Fruit fly (Drosophila melanogaster): ENCODE measurements around the gene GlyRS.

The GlyRS gene

DNA sequence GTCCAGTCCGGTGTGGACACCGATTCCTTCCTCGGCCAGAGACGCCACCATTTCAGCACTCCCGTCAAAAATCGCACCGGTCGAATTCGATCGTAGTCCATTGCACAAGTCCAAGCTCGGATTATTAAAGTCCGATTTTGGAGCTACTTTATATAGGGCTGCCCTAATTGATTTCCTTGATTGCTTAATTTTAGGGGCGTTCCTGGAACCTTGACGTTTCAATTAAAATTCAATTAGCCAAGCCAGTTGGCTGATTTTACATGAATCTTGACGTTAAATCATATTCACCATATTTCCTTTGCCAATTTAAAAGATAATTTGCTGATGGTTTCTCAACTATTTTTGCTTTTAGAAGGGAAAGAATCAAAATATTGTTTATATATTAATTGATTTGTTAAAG lies 16.6 kb upstream of the GlyRS start, which contains the start of gene Or71a:
Gene Or71a (minus strand): TSS at position 101 of the 400 bp plus-strand sequence.
- TF ChIP-seq CTCF (optimal IDR thresholded peaks at IDR 0.05), result no peak
- TF ChIP-seq CG8478 (optimal IDR thresholded peaks at IDR 0.05), result no peak

DNA sequence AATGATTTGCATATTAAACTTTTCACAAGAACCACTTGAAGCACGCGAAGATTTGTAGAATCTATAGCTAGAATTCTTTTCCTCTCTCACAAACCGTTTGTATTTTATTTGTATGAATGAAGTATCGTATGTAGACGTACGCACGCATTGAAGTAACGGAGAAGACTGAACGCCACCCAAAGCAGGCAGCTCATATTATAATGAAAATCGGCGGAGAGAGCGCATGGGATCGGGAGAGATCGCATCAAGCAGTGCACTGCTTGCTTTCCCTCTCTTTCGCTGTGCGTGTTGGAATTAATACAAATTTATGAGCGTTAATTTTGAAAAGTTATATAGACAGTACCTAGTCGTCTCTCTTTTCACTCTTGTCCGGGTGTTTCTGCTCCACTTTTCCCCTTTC lies 15.7 kb upstream of the GlyRS start:
- TF ChIP-seq CG8478 (optimal IDR thresholded peaks at IDR 0.05) (no peak), CTCF (optimal IDR thresholded peaks at IDR 0.05) (peak; percentile 7 to 11)

DNA sequence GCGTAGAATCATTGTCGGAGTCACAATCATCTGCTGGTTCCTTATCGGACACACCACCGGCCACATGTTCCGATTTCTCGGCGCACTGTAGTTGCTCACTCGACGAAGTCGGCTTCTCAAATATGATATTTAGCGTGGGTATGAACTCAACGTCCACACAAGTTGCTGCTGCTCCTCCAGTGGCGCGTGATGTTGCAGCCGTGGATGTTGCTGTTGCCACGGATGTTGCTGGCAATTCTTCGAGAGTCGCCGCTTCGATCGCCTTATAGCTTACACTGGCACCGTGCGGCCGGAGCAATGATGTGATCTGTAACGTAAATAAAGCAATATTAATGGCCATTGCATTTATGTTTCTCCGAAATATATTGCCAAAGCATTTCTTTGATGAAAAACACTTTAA lies 10.7 kb upstream of the GlyRS start:
- TF ChIP-seq CG8478 (optimal IDR thresholded peaks at IDR 0.05) (no peak), CTCF (optimal IDR thresholded peaks at IDR 0.05) (no peak)

DNA sequence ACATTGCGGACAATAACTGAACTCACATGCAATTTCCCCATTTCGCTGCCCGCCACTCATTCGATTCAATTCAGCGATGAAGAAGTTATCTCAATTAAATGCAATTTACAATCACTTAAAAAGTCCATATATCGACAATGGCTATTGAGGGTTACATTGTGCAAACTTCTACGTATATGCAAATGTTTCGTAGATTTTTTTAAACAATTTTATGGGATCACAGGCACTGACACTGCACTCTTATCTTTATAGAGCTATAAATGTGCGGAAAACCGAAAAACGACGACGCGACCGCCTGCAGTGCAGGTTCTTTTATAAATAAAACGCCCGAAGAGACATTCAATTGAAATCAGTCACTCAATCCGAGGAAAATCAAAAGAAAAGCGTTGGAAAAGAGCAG lies 6.7 kb upstream of the GlyRS start:
- TF ChIP-seq CG8478 (optimal IDR thresholded peaks at IDR 0.05) (no peak), CTCF (optimal IDR thresholded peaks at IDR 0.05) (no peak)

DNA sequence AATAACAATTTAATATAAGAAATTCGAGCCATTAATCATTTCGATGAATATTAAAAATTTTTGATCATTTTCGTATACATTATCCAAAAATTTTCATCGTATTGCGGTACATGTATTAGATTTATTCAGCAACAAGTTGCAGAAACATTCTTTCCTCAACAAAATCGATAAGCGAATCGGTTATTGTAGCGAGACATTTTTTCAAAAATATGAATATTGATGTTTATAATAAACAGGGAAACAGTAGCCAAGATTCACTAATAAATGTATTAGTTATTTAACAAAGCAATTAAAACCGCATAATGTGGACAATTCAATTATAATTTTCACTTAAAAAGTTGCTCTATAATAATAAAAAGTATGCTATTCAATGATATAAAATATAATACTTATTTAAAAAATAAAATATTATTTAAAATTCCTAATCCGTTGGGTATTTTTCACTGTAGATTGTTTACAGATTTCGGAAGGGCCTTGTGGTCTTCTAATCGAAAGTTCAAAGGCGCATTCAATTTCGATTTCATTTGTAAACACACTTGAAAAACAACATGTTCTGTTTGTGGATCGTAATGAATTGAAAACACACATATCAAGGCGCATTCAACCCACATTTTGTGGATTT lies 5.7 kb upstream of the GlyRS start:
- TF ChIP-seq CG8478 (optimal IDR thresholded peaks at IDR 0.05), result no peak
- TF ChIP-seq CTCF (optimal IDR thresholded peaks at IDR 0.05), result no peak

DNA sequence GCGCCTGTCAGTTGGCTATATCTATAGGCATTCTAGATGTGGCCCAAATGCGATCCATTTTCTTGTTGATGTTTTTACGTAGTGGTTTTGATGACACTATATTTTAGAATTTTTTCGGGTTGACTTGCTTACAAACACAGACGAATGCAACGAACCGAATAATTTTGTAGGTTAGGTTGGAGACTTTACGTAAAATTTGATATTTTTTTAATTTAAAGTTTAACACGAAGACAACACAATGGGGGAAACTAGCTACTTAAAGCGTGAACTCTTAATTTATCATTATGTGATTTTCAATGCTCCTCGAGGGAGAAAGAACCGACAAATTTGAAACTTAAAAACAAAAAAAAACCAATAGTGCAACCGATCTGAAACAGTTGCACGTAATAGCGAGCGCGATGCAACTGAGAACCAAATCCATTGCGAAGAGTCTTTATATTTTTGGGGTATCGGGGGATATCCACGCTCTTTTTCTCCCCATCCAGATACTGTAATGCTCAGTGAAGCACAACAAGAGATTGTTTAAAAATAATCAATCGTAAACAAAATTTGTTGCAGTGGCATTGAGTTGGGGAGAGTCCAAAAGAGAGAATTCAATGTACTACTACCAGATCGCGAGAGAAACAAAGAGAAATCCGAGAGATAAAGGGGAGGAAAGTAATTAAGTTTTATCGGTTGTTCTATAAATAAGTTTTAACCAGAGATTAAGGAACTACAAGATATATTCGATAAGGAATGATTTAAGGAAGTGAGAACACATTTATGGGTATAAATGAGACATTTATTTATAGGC lies 4.9 kb upstream of the GlyRS start:
- TF ChIP-seq CTCF (optimal IDR thresholded peaks at IDR 0.05), result no peak
- no peak for TF ChIP-seq CG8478 (optimal IDR thresholded peaks at IDR 0.05)

DNA sequence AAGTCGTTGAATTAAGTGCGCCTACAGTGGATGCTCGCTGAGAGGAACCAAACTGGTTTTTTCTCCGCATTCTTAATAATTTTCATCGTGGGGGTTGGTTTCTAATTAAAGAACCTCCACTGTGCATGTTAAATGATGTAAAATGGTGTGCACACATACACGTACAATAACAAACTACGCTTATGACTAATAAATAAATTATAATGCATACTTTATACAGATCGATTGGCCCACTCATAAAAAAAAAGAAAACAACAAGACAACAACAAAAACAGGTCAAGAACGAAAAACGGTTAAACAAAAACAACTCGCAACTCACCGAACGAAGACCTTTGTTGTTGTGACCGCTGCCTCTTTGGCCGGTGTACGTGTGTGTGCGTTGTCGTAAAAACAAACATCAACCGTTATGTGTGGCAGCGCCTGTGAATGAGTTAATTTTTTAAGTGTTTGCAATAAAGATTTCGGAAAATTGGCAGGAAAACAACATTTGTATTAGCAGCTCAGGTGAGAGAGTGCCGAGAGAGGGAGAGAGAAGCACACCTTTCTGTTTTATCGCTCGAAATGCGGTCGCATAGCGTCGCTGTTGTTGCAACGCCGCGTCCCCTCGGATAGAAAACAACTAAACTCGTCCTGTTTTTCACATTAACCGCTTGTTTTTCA lies 883 bp upstream of the GlyRS start:
- no peak for TF ChIP-seq CTCF (optimal IDR thresholded peaks at IDR 0.05)
- TF ChIP-seq CG8478 (optimal IDR thresholded peaks at IDR 0.05), result no peak

DNA sequence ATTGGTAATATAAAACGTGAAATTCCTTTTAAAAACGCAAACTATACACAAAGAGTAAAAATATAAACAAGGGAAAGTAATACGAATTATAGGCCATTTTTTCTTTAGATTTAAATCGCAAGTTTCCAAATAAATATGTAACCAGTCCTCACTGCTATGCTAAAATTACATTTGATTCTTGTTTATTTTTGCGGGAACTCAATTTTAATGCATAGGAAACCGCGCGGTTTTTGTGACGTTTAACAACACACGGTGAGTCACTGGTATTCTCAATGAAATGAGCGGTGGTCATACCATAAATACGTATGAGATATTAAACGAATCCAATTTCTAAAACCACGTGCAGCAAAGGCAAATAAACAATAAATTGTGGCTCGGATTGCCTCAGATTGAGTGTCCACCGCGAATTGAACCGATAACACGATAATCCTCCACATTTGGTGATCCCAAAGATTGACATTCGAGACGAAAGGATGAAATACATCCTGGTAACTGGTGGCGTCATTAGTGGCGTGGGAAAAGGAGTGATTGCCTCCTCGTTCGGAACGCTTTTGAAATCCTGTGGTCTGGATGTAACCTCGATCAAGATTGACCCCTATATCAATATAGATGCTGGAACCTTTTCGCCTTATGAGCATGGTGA lies 3.1 kb downstream of the GlyRS start, which contains the start of gene Ctps:
Gene Ctps (plus strand): TSS at position 37 of the 643 bp plus-strand sequence.
- TF ChIP-seq CTCF (optimal IDR thresholded peaks at IDR 0.05) (no peak), CG8478 (optimal IDR thresholded peaks at IDR 0.05) (no peak)

DNA sequence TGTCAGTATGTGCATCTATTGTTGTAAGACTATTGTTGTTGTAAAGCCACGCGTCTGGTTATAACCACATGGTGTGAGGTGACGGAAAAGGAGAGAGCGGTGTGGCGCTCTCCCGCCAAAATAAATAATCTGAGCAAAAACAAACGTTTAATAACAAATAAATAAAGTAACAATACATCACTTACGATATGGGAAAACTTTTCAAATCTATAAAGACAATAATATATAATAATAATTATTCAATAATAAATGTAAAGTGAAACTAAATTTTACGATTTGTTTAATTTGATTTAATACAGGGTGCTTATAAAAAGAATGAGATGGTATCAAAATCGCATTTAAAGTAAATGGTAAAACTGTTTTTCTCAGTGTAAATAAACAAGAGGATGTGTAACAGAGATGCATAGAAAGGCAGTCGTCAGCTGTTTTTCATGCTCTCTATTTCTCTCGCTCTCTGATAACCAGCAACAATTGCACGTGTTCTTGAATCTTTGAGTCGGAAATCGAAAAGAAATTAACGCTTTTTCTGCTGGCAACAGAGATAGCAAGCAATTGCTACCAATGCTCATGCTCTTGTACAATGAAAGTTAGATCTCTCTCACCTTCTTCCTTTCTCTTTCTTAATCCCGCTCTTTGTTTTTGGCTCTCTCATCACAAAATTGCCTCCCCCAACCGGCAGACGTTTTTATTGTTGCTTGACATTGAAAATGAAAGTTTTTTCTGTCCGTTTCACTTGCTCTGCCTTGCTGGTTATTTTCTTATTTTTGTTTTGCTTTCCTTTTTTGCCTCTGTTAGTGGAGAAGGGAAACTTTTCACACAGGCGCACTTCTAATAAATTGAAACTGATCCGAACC lies 3.9 kb downstream of the GlyRS start:
- TF ChIP-seq CG8478 (optimal IDR thresholded peaks at IDR 0.05) (no peak), CTCF (optimal IDR thresholded peaks at IDR 0.05) (no peak)

DNA sequence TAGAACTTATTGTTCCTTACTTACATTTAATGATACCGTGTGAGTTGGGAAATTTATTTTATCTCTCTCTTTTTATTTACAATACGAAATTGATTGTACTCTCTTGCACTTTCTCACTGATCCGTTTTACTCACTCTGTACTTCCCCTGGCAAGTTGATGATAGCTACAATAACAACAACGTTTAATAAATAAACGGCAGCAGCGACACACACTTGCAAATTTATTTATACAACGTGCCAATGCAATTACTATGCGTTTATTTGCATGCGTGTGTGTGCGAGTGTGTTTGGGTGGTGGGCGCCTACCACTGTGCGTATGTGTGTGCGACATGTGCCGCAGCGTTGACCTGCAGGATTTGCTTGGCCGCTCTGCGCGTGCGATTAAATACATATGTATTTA lies 4.6 kb downstream of the GlyRS start:
- no peak for TF ChIP-seq CG8478 (optimal IDR thresholded peaks at IDR 0.05)
- TF ChIP-seq CTCF (optimal IDR thresholded peaks at IDR 0.05), result no peak

DNA sequence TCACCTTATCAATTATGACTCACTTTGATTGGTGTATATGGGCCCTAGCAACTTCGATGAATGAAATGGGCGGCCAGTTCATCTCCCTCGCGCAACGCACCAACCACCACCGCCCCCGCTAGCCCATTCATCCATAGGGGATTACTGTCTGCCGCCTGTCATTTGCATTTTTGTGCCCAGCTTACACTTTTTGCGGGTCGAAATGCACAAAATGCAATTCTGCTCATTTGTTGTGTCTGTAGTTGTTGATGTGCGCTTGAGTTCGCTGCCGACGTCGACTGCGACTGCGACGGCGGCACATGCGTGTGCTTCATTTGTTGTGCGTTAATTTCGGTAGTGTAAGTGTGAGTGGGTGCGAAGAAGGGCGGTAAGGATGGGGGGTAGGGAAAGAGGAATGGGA lies 6.0 kb downstream of the GlyRS start:
- TF ChIP-seq CG8478 (optimal IDR thresholded peaks at IDR 0.05), result no peak
- no peak for TF ChIP-seq CTCF (optimal IDR thresholded peaks at IDR 0.05)

DNA sequence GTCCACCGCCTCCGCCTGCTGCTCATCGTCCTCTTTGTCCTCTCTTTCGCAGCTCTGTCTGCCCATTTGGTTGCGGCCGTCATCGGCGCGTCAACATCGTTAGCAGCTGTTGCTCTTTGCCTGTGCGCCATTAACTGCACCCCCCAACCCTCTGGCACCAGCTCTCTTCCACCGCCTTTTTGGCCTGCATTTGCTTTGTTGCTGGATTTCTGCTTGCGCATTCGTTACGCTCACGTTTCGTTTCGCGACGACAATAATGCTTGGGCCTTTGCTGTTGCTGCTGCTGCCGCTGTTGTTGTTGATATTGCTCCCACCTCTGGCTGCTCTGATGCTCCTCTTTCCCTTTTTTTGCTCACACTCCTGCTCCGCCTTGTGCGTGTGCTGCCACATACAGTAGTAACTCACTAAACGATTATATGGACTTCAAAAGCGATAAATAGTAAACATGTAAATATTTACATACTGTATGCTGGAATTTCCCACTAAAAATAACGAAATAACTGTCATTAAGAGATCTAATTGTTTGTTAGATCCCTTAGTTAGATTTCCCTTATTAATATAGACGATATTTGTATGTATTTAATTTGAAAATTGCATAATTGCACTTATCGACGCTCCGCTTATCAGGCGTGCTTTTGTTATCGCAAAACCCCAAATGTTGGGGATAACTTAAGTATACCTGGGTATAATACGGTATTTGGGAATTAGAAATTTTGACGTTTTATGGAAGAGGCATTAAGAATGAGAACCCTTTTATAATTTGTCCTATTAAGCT lies 6.9 kb downstream of the GlyRS start:
- TF ChIP-seq CTCF (optimal IDR thresholded peaks at IDR 0.05), result no peak
- no peak for TF ChIP-seq CG8478 (optimal IDR thresholded peaks at IDR 0.05)

DNA sequence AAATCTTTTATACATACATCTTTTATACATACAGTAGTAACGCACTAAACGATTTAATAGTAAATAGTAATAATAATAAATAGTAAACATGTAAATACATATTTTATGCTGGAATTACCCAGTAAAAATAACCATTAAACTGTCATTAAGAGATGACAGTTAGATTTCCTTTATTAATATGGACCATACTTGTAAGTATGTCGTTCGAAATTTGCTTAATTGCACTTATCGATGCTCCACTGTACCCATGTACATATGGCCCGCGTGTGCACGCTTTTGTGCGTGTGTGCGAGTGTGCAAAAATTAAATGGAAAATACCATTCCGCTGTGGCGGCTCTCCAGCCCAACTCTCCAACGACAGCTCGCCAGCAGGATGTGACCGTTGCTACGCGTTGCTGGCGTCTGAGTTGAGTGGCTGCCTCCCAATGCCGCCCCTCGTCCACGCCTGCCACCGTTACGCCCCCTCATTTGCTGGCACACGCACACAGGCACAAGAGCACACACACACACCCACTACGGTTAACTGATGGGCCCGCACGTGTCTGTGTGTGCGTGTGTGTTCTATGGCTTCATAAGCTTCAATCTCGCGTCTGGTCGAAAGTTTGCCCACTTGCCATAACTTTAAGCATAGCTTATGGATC lies 7.8 kb downstream of the GlyRS start:
- TF ChIP-seq CG8478 (optimal IDR thresholded peaks at IDR 0.05) (no peak), CTCF (optimal IDR thresholded peaks at IDR 0.05) (no peak)
